Fruit fly (Drosophila melanogaster) whole organism, embryonic: ENCODE measurements around the gene tyf.

Experiments
- CG12236 ChIP-seq: fragments of 200-800 bp; sonication (Bioruptor generic); optimal IDR thresholded peaks from 2 replicates; lab custom pipeline; 2016; ENCODE audit warnings: missing biosample characterization, missing genetic modification characterization
- CG12299 ChIP-seq: fragments of 200-800 bp; sonication (Bioruptor generic); optimal IDR thresholded peaks from 2 replicates; lab custom pipeline; 2018; ENCODE audit warnings: missing biosample characterization, mild to moderate bottlenecking, missing genetic modification characterization
- CG15011 ChIP-seq: fragments of 200-800 bp; sonication (Bioruptor generic); optimal IDR thresholded peaks from 3 replicates; lab custom pipeline; 2018; ENCODE audit warnings: missing biosample characterization, mild to moderate bottlenecking, missing genetic modification characterization
- CG15696 ChIP-seq: fragments of 200-800 bp; sonication (Bioruptor generic); optimal IDR thresholded peaks from 2 replicates; lab custom pipeline; 2019; ENCODE audit warnings: missing biosample characterization, mild to moderate bottlenecking, missing genetic modification characterization, moderate library complexity
- CG16863 ChIP-seq: fragments of 200-800 bp; sonication (Bioruptor generic); optimal IDR thresholded peaks from 3 replicates; lab custom pipeline; 2016; ENCODE audit warnings: missing biosample characterization, missing genetic modification characterization
- CG17802 ChIP-seq: fragments of 200-800 bp; sonication (Bioruptor generic); optimal IDR thresholded peaks from 2 replicates; lab custom pipeline; 2018; ENCODE audit warnings: missing biosample characterization, mild to moderate bottlenecking, missing genetic modification characterization, moderate library complexity
- CG31365 ChIP-seq: fragments of 200-800 bp; sonication (Bioruptor generic); optimal IDR thresholded peaks from 2 replicates; lab custom pipeline; 2018; ENCODE audit warnings: missing biosample characterization, mild to moderate bottlenecking, missing genetic modification characterization
- CG31441 ChIP-seq: fragments of 200-800 bp; sonication (Bioruptor generic); IDR thresholded peaks from 2 replicates; pipeline ENCODE4 v1.3.6; 2022; ENCODE audit warnings: missing biosample characterization, missing genetic modification characterization
- CG34422 ChIP-seq: fragments of 200-800 bp; sonication (Bioruptor generic); IDR thresholded peaks from 3 replicates; pipeline ENCODE4 v1.3.6; 2022; ENCODE audit warnings: missing biosample characterization, missing genetic modification characterization
- CG42726 ChIP-seq: fragments of 200-800 bp; sonication (Bioruptor generic); IDR thresholded peaks from 2 replicates; pipeline ENCODE4 v1.3.6; 2022; ENCODE audit warnings: missing biosample characterization, missing genetic modification characterization; ENCODE audit not compliant: partially characterized antibody
- CG43689 ChIP-seq: fragments of 200-800 bp; sonication (Bioruptor generic); IDR thresholded peaks from 2 replicates; pipeline ENCODE4 v1.3.6; 2022; ENCODE audit warnings: missing biosample characterization, missing genetic modification characterization
- CG6791 ChIP-seq: fragments of 200-800 bp; sonication (Bioruptor generic); IDR thresholded peaks from 3 replicates; pipeline ENCODE4 v1.3.6; 2022; ENCODE audit warnings: missing biosample characterization, missing genetic modification characterization; ENCODE audit not compliant: partially characterized antibody
- CG7556 ChIP-seq: fragments of 200-800 bp; sonication (Bioruptor generic); optimal IDR thresholded peaks from 2 replicates; lab custom pipeline; 2017; ENCODE audit warnings: missing biosample characterization, mild to moderate bottlenecking, missing genetic modification characterization
- CG7928 ChIP-seq: fragments of 200-800 bp; sonication (Bioruptor generic); optimal IDR thresholded peaks from 2 replicates; lab custom pipeline; 2017; ENCODE audit warnings: missing biosample characterization, mild to moderate bottlenecking, missing genetic modification characterization
- CG8290 ChIP-seq, 3 experiments: fragments of 200-800 bp; sonication (Bioruptor generic); optimal IDR thresholded peaks; 2 replicates each; lab custom pipeline; 2016 to 2019; ENCODE audit warnings: missing biosample characterization in 3 of 3, missing genetic modification characterization in 3 of 3, mild to moderate bottlenecking in 2 of 3, moderate library complexity in 1 of 3
- CG9797 ChIP-seq: fragments of 200-800 bp; sonication (Bioruptor generic); optimal IDR thresholded peaks from 3 replicates; lab custom pipeline; 2018; ENCODE audit warnings: missing biosample characterization, mild to moderate bottlenecking, missing genetic modification characterization
- Dad ChIP-seq: fragments of 200-800 bp; sonication (Bioruptor generic); optimal IDR thresholded peaks from 3 replicates; lab custom pipeline; 2016; ENCODE audit warnings: missing biosample characterization, missing genetic modification characterization
- Deaf1 ChIP-seq: fragments of 200-800 bp; optimal IDR thresholded peaks from 3 replicates; lab custom pipeline; 2019; ENCODE audit warnings: missing biosample characterization, mild to moderate bottlenecking, missing genetic modification characterization, moderate library complexity
- Dfd ChIP-seq, 2 experiments: fragments of >200 bp; optimal IDR thresholded peaks; 2 replicates each; lab custom pipeline; 2017; ENCODE audit warnings: missing biosample characterization in 2 of 2, missing genetic modification characterization in 2 of 2
- Elba2 ChIP-seq: fragments of 200-800 bp; sonication (Bioruptor generic); optimal IDR thresholded peaks from 3 replicates; lab custom pipeline; 2016; ENCODE audit warnings: missing biosample characterization, missing genetic modification characterization
- Ets97D ChIP-seq: fragments of 200-800 bp; sonication (Bioruptor generic); optimal IDR thresholded peaks from 3 replicates; lab custom pipeline; 2016; ENCODE audit warnings: missing biosample characterization, missing genetic modification characterization
- H15 ChIP-seq: fragments of 200-800 bp; sonication (Bioruptor generic); IDR thresholded peaks from 3 replicates; pipeline ENCODE4 v1.3.6; 2022; ENCODE audit warnings: missing biosample characterization, missing genetic modification characterization
- Hsf ChIP-seq: fragments of 200-800 bp; sonication (Bioruptor generic); optimal IDR thresholded peaks from 3 replicates; lab custom pipeline; 2016; ENCODE audit warnings: missing biosample characterization, missing genetic modification characterization
- MBD-R2 ChIP-seq: fragments of 200-800 bp; sonication (Bioruptor generic); IDR thresholded peaks from 2 replicates; pipeline ENCODE4 v1.3.6; 2022; ENCODE audit warnings: missing biosample characterization, missing genetic modification characterization
- MESR4 ChIP-seq: fragments of 200-800 bp; sonication (Bioruptor generic); optimal IDR thresholded peaks from 2 replicates; lab custom pipeline; 2018; ENCODE audit warnings: missing biosample characterization, mild to moderate bottlenecking, missing genetic modification characterization, moderate library complexity
- NFAT ChIP-seq: fragments of 200-800 bp; sonication (Bioruptor generic); IDR thresholded peaks from 2 replicates; pipeline ENCODE4 v1.3.6; 2022; ENCODE audit warnings: missing biosample characterization, missing genetic modification characterization
- Oli ChIP-seq: fragments of 200-800 bp; sonication (Bioruptor generic); optimal IDR thresholded peaks from 2 replicates; lab custom pipeline; 2018; ENCODE audit warnings: missing biosample characterization, mild to moderate bottlenecking, missing genetic modification characterization, moderate library complexity
- Opbp ChIP-seq: fragments of 200-800 bp; sonication (Bioruptor generic); IDR thresholded peaks from 3 replicates; pipeline ENCODE4 v1.3.6; 2022; ENCODE audit warnings: missing biosample characterization, missing genetic modification characterization; ENCODE audit not compliant: partially characterized antibody
- Scr ChIP-seq: fragments of 200-800 bp; sonication (Bioruptor generic); IDR thresholded peaks from 2 replicates; pipeline ENCODE4 v1.3.6; 2022; ENCODE audit warnings: missing biosample characterization, missing genetic modification characterization; ENCODE audit not compliant: partially characterized antibody
- YL-1 ChIP-seq: fragments of 200-800 bp; sonication (Bioruptor generic); optimal IDR thresholded peaks from 3 replicates; lab custom pipeline; 2017; ENCODE audit warnings: missing biosample characterization, mild to moderate bottlenecking, missing genetic modification characterization
- ac ChIP-seq: fragments of 200-800 bp; sonication (Bioruptor generic); optimal IDR thresholded peaks from 3 replicates; lab custom pipeline; 2017; ENCODE audit warnings: missing biosample characterization, mild to moderate bottlenecking, missing genetic modification characterization
- amos ChIP-seq: fragments of 200-800 bp; sonication (Bioruptor generic); IDR thresholded peaks from 2 replicates; pipeline ENCODE4 v1.3.6; 2022; ENCODE audit warnings: missing biosample characterization, missing genetic modification characterization; ENCODE audit not compliant: partially characterized antibody
- bbx ChIP-seq: fragments of 200-800 bp; sonication (Bioruptor generic); IDR thresholded peaks from 2 replicates; pipeline ENCODE4 v1.3.6; 2022; ENCODE audit warnings: missing biosample characterization, missing genetic modification characterization; ENCODE audit not compliant: partially characterized antibody
- cad ChIP-seq: fragments of >200 bp; optimal IDR thresholded peaks from 2 replicates; lab custom pipeline; 2017; ENCODE audit warnings: missing biosample characterization, missing genetic modification characterization
- cato ChIP-seq: fragments of 200-800 bp; sonication (Bioruptor generic); optimal IDR thresholded peaks from 2 replicates; lab custom pipeline; 2016; ENCODE audit warnings: missing biosample characterization, missing genetic modification characterization, borderline replicate concordance
- cwo ChIP-seq: fragments of 200-800 bp; sonication (Bioruptor generic); optimal IDR thresholded peaks from 3 replicates; lab custom pipeline; 2017; ENCODE audit warnings: missing biosample characterization, missing genetic modification characterization, mild to moderate bottlenecking, moderate library complexity, missing genetic modification reagents
- eve ChIP-seq, 2 experiments: fragments of >200 bp; optimal IDR thresholded peaks; 2 replicates each; lab custom pipeline; 2017; ENCODE audit warnings: missing biosample characterization in 2 of 2, missing genetic modification characterization in 2 of 2
- fru ChIP-seq: fragments of >200 bp; optimal IDR thresholded peaks from 2 replicates; lab custom pipeline; 2017
- gce ChIP-seq: fragments of 200-800 bp; sonication (Bioruptor generic); IDR thresholded peaks from 3 replicates; pipeline ENCODE4 v1.3.6; 2022; ENCODE audit warnings: missing biosample characterization, missing genetic modification characterization
- gcm2 ChIP-seq: fragments of 200-800 bp; sonication (Bioruptor generic); optimal IDR thresholded peaks from 2 replicates; lab custom pipeline; 2016; ENCODE audit warnings: missing biosample characterization, missing genetic modification characterization
- gt ChIP-seq: fragments of 200-800 bp; sonication (Bioruptor generic); IDR thresholded peaks from 2 replicates; pipeline ENCODE4 v1.3.6; 2022; ENCODE audit warnings: missing biosample characterization, missing genetic modification characterization
- hbn ChIP-seq: fragments of 200-800 bp; sonication (Bioruptor generic); IDR thresholded peaks from 2 replicates; pipeline ENCODE4 v1.3.6; 2022; ENCODE audit warnings: missing biosample characterization, missing genetic modification characterization; ENCODE audit not compliant: partially characterized antibody
- her ChIP-seq: fragments of 200-800 bp; sonication (Bioruptor generic); optimal IDR thresholded peaks from 2 replicates; lab custom pipeline; 2016; ENCODE audit warnings: missing biosample characterization, missing genetic modification characterization
- sna ChIP-seq: fragments of 200-800 bp; sonication (Bioruptor generic); IDR thresholded peaks from 2 replicates; pipeline ENCODE4 v1.3.6; 2022; ENCODE audit warnings: missing biosample characterization, missing genetic modification characterization; ENCODE audit not compliant: partially characterized antibody
- stwl ChIP-seq: fragments of 200-800 bp; sonication (Bioruptor generic); optimal IDR thresholded peaks from 3 replicates; lab custom pipeline; 2018; ENCODE audit warnings: missing biosample characterization, mild to moderate bottlenecking, missing genetic modification characterization, moderate library complexity
- toy ChIP-seq: fragments of 200-800 bp; sonication (Bioruptor generic); IDR thresholded peaks from 2 replicates; pipeline ENCODE4 v1.3.6; 2022; ENCODE audit warnings: missing biosample characterization, missing genetic modification characterization
- usp ChIP-seq: fragments of >200 bp; optimal IDR thresholded peaks from 2 replicates; lab custom pipeline; 2017; ENCODE audit warnings: missing biosample characterization, missing genetic modification characterization
- vnd ChIP-seq: fragments of 200-800 bp; sonication (Bioruptor generic); IDR thresholded peaks from 3 replicates; pipeline ENCODE4 v1.3.6; 2022; ENCODE audit warnings: missing biosample characterization, missing genetic modification characterization; ENCODE audit not compliant: partially characterized antibody
- vvl ChIP-seq: fragments of 200-800 bp; sonication (Bioruptor generic); IDR thresholded peaks from 2 replicates; pipeline ENCODE4 v1.3.6; 2022; ENCODE audit warnings: missing biosample characterization, missing genetic modification characterization

The tyf gene

dm6 chrX:4131049-4131629, 14.3 kb downstream of the tyf start, which contains the start of gene GlcAT-I (continued):
- TF ChIP-seq CG7556, result no peak
- TF ChIP-seq ac (GFP tag; lab: Kevin White, UChicago), result no peak
- TF ChIP-seq YL-1, result peak; percentile 40
- no peak for TF ChIP-seq CG12299 (tag; lab: Kevin White, UChicago)
- 0 out of 2 replicates have a peak, but pooled peaks have one; percentile 44 for TF ChIP-seq sna
- TF ChIP-seq CG9797 (GFP tag; lab: Kevin White, UChicago), result peak; percentile 64
- TF ChIP-seq MESR4 (GFP tag; lab: Kevin White, UChicago), result peak; percentile 62
- 0 out of 2 replicates have a peak, but pooled peaks have one; percentile 28 for TF ChIP-seq hbn (GFP tag; lab: Robert Waterston, UW)
- peak; percentile 61; the same call in 1 of the 3 replicates for TF ChIP-seq Opbp (GFP tag; lab: Robert Waterston, UW)
- no peak for TF ChIP-seq usp (GFP tag; lab: Kevin White, UChicago)
- TF ChIP-seq CG6791, result peak; percentile 57; the same call in 2 of the 3 replicates
- peak; percentile 47 for TF ChIP-seq Ets97D (GFP tag; lab: Kevin White, UChicago)
- TF ChIP-seq vnd (GFP tag; lab: Robert Waterston, UW), result 0 out of 3 replicates have a peak, but pooled peaks have one; percentile 26
- TF ChIP-seq Deaf1, result no peak
- peak; percentile 83 for TF ChIP-seq MBD-R2 (GFP tag; lab: Robert Waterston, UW)
- peak; percentile 24; the same call in 1 of the 2 replicates for TF ChIP-seq vvl
- TF ChIP-seq CG34422 (GFP tag; lab: Robert Waterston, UW), result no peak
- TF ChIP-seq stwl (tag; lab: Kevin White, UChicago), result peak; percentile 76

dm6 chrX:4139043-4139442, 22.2 kb downstream of the tyf start:
- TF ChIP-seq cato (GFP tag; lab: Kevin White, UChicago), result no peak
- no peak for TF ChIP-seq Elba2
- no peak for TF ChIP-seq CG17802 (tag; lab: Kevin White, UChicago)
- TF ChIP-seq Oli (tag; lab: Kevin White, UChicago), result no peak
- no peak for TF ChIP-seq eve (GFP tag; optimal IDR thresholded peaks at IDR 0.05; lab: Kevin White, UChicago)
- peak; percentile 29 for TF ChIP-seq CG7928 (GFP tag; lab: Kevin White, UChicago)
- TF ChIP-seq gce (GFP tag; lab: Robert Waterston, UW), result no peak
- no peak for TF ChIP-seq Dad (GFP tag; lab: Kevin White, UChicago)
- TF ChIP-seq Dfd (GFP tag; optimal IDR thresholded peaks at IDR 0.05; lab: Kevin White, UChicago), result peak in 1 of 2 experiments; percentile 82
- no peak for TF ChIP-seq CG15011 (GFP tag; lab: Kevin White, UChicago)
- TF ChIP-seq CG31365 (tag; lab: Kevin White, UChicago), result peak; percentile 91
- TF ChIP-seq gcm2, result no peak
- TF ChIP-seq CG8290 (GFP tag; optimal IDR thresholded peaks at IDR 0.05; lab: Kevin White, UChicago), result peak; percentile 99
- TF ChIP-seq CG8290 (tag; optimal IDR thresholded peaks at IDR 0.05; lab: Kevin White, UChicago), result peak; percentile 53 to 94
- no peak for TF ChIP-seq her (GFP tag; lab: Kevin White, UChicago)
- TF ChIP-seq cwo (GFP tag; lab: Kevin White, UChicago), result no peak
- TF ChIP-seq CG15696, result no peak
- 0 out of 2 replicates have a peak, but pooled peaks have one; percentile 6 for TF ChIP-seq amos
- 0 out of 2 replicates have a peak, but pooled peaks have one; percentile 39 for TF ChIP-seq CG42726 (GFP tag; lab: Robert Waterston, UW)
- TF ChIP-seq fru (lab: Kevin White, UChicago), result no peak
- peak; percentile 96 for TF ChIP-seq stwl (tag; lab: Kevin White, UChicago)
- TF ChIP-seq bbx (GFP tag; lab: Robert Waterston, UW), result no peak
- no peak for TF ChIP-seq CG12236
- TF ChIP-seq Hsf (GFP tag; lab: Kevin White, UChicago), result no peak
- no peak for TF ChIP-seq CG43689 (GFP tag; lab: Robert Waterston, UW)
- TF ChIP-seq H15 (GFP tag; lab: Robert Waterston, UW), result no peak
- no peak for TF ChIP-seq NFAT (GFP tag; lab: Robert Waterston, UW)
- TF ChIP-seq Scr (GFP tag; lab: Robert Waterston, UW), result no peak
- TF ChIP-seq toy (GFP tag; lab: Robert Waterston, UW), result no peak
- TF ChIP-seq CG31441 (GFP tag; lab: Robert Waterston, UW), result no peak
- TF ChIP-seq gt (GFP tag; lab: Robert Waterston, UW), result no peak
- TF ChIP-seq CG16863, result no peak
- TF ChIP-seq cad (GFP tag; lab: Kevin White, UChicago), result no peak
